Worm (Caenorhabditis elegans) whole organism, L2 larva: Measurements from ENCODE around the gene F54B11.8.

Experiments used
- lin-13 ChIP-seq: fragments of 150-350 bp; optimal IDR thresholded peaks from 2 replicates; lab custom pipeline; 2014; ENCODE audit warnings: missing biosample characterization, missing genetic modification reagents, missing genetic modification characterization
- lsy-2 ChIP-seq, 2 experiments: fragments of 150-350 bp in 1 of 2; sonication (generic microtip) in 1 of 2; optimal IDR thresholded peaks; 2 replicates each; lab custom pipeline; 2014 to 2017; ENCODE audit warnings: missing biosample characterization in 2 of 2, missing genetic modification characterization in 2 of 2

DNA sequence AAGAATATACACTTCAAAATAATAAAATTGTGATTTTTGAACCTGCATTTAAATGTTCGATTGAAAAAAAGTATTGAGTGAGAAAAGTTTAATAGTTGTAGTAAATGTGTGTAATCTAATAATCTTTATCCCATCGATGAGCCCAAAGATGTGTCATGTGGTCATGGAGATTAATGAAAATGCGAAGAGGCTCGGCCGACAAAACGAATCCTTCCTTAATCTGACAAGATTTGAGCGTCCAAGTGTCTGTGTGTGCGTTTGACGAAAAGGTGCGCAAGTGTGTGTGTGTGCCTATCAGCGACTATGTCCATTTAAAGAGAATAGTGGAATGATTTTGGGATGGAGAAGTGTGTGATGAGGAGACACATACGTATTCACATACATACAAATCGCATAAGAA lies 29.7 kb downstream of the F54B11.8 start:
- TF ChIP-seq lsy-2 (tag; optimal IDR thresholded peaks at IDR 0.05; lab: Kevin White, UChicago) (no peak), lin-13 (GFP tag; lab: Kevin White, UChicago) (no peak)
